Worm (Caenorhabditis elegans) whole organism, L3 larva: Measurements from ENCODE around the gene bath-42.

Source experiments
- nhr-43 ChIP-seq: sonication (generic microtip); optimal IDR thresholded peaks from 2 replicates; lab custom pipeline; 2016; ENCODE audit warnings: mild to moderate bottlenecking, missing genetic modification characterization, missing compliant biosample characterization; ENCODE audit not compliant: poor library complexity, severe bottlenecking
- snpc-4 ChIP-seq: fragments of 150-350 bp; optimal IDR thresholded peaks from 2 replicates; lab custom pipeline; 2014; ENCODE audit warnings: missing biosample characterization, missing genetic modification characterization

ce11 chrIII:8126978-8127377, 36.2 kb downstream of the bath-42 start:
- no peak for TF ChIP-seq snpc-4 (tag; lab: Kevin White, UChicago)
- no peak for TF ChIP-seq nhr-43
